Fruit fly (Drosophila melanogaster) whole organism, embryonic: ENCODE results near the gene Ssk.

Source experiments
- CG15479 ChIP-seq: fragments of 200-800 bp; sonication (Bioruptor generic); optimal IDR thresholded peaks from 3 replicates; lab custom pipeline; 2019; ENCODE audit warnings: missing biosample characterization, mild to moderate bottlenecking, missing genetic modification characterization, moderate library complexity
- CG8765 ChIP-seq: fragments of 200-800 bp; sonication (Bioruptor generic); IDR thresholded peaks from 2 replicates; pipeline ENCODE4 v1.3.6; 2022; ENCODE audit warnings: missing biosample characterization, missing genetic modification characterization
- Gug ChIP-seq: fragments of 200-800 bp; sonication (Bioruptor generic); IDR thresholded peaks from 4 replicates; pipeline ENCODE4 v1.3.6; 2022; ENCODE audit warnings: missing biosample characterization, missing genetic modification characterization
- NfI ChIP-seq: fragments of 200-800 bp; sonication (Bioruptor generic); optimal IDR thresholded peaks from 3 replicates; lab custom pipeline; 2018; ENCODE audit warnings: missing biosample characterization, mild to moderate bottlenecking, missing genetic modification characterization, moderate library complexity
- Poxn ChIP-seq: fragments of 200-800 bp; sonication (Bioruptor generic); IDR thresholded peaks from 2 replicates; pipeline ENCODE4 v1.3.6; 2022; ENCODE audit warnings: missing biosample characterization, missing genetic modification characterization
- exex ChIP-seq: fragments of 200-800 bp; sonication (Bioruptor generic); optimal IDR thresholded peaks from 4 replicates; lab custom pipeline; 2018; ENCODE audit warnings: missing biosample characterization, mild to moderate bottlenecking, missing genetic modification characterization, moderate library complexity

- TF ChIP-seq NfI: no peak
- TF ChIP-seq Gug: no peak
- peak; percentile 97 for TF ChIP-seq exex (tag; lab: Kevin White, UChicago)
- TF ChIP-seq CG8765 (GFP tag; lab: Robert Waterston, UW): no peak
- TF ChIP-seq Poxn (GFP tag; lab: Robert Waterston, UW): no peak
- TF ChIP-seq CG15479: no peak
Measured at dm6 chr3L:20193748-20194058, 5.4 kb downstream of the Ssk start.
